Worm (Caenorhabditis elegans): ENCODE results near the gene C05C8.7.

Gene C05C8.7

ce11 chrV:7279090-7279489 lies 32.2 kb upstream of the C05C8.7 start, which contains the start of gene C13A2.4:
C13A2.4 (plus strand) TSS chrV:7279390.
- TF ChIP-seq rcor-1 (GFP tag; IDR thresholded peaks at IDR 0.05): no peak
- no peak for TF ChIP-seq Y53G8AR.9 (GFP tag; conservative IDR thresholded peaks at IDR 0.05)
- no peak for TF ChIP-seq F52B5.7 (tag; optimal IDR thresholded peaks at IDR 0.05)
- TF ChIP-seq nfya-2 (GFP tag; IDR thresholded peaks at IDR 0.05): no peak
- no peak for TF ChIP-seq zfh-2 (GFP tag; conservative IDR thresholded peaks at IDR 0.05)
- no peak for TF ChIP-seq unc-130 (GFP tag; optimal IDR thresholded peaks at IDR 0.05)
- no peak for TF ChIP-seq ceh-79 (tag; optimal IDR thresholded peaks at IDR 0.05)
- TF ChIP-seq attf-3 (GFP tag; conservative IDR thresholded peaks at IDR 0.05): no peak
- no peak for TF ChIP-seq hmg-1.2 (GFP tag; IDR thresholded peaks at IDR 0.05)
- TF ChIP-seq cebp-1 (GFP tag; IDR thresholded peaks at IDR 0.05): no peak
- no peak for TF ChIP-seq cebp-1 (tag; optimal IDR thresholded peaks at IDR 0.05)
- TF ChIP-seq C17E4.6 (GFP tag; IDR thresholded peaks at IDR 0.05): no peak
- no peak for TF ChIP-seq lin-40 (tag; optimal IDR thresholded peaks at IDR 0.05)
- TF ChIP-seq F49E8.2 (tag; optimal IDR thresholded peaks at IDR 0.05; ENCODE audit: insufficient read depth): no peak
- no peak for TF ChIP-seq C06A6.2 (GFP tag; conservative IDR thresholded peaks at IDR 0.05)
- TF ChIP-seq F22D6.2 (tag; optimal IDR thresholded peaks at IDR 0.05): no peak
- no peak for TF ChIP-seq repo-1 (tag; optimal IDR thresholded peaks at IDR 0.05)
- no peak for TF ChIP-seq attf-6 (GFP tag; IDR thresholded peaks at IDR 0.05)
- TF ChIP-seq him-1 (tag; optimal IDR thresholded peaks at IDR 0.05): no peak

DNA sequence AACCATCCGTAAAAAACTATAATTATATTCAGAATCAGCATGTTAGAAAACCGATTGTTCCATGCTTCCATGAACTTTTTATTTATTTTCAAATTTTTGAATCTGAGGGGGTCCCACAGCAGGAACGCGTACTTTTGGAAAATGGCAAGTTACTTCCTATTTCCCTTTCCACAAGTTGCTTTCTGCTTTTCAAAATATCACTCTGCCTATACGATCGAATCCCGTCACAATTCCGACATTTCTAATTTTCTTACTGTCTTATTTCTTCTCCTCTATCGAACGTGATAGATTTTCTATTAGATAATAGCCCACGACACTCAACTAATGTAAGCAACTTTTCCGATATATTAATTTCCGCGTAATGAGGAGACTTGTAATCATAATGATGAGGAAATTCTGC lies 28.6 kb upstream of the C05C8.7 start, which contains the start of gene C13A2.5:
C13A2.5 (plus strand) TSS at position 301 of the 400 bp plus-strand sequence.
- TF ChIP-seq ZK185.1 (tag; optimal IDR thresholded peaks at IDR 0.05; ENCODE audit: poor library complexity, severe bottlenecking) (no peak), ama-1 (optimal IDR thresholded peaks at IDR 0.05) (no peak), ama-1 (GFP tag; optimal IDR thresholded peaks at IDR 0.05) (no peak), him-1 (tag; optimal IDR thresholded peaks at IDR 0.05) (no peak), ztf-3 (GFP tag; optimal IDR thresholded peaks at IDR 0.05) (no peak), ceh-58 (GFP tag; IDR thresholded peaks at IDR 0.05) (no peak), bed-1 (GFP tag; IDR thresholded peaks at IDR 0.05) (no peak), pha-4 (tag; optimal IDR thresholded peaks at IDR 0.05) (no peak), mxl-1 (tag; optimal IDR thresholded peaks at IDR 0.05) (no peak), hrde-1 (tag; optimal IDR thresholded peaks at IDR 0.05; ENCODE audit: borderline replicate concordance) (no peak), madf-10 (tag; optimal IDR thresholded peaks at IDR 0.05) (no peak), D2030.7 (GFP tag; IDR thresholded peaks at IDR 0.05) (no peak), ztf-25 (GFP tag; IDR thresholded peaks at IDR 0.05) (no peak), nhr-179 (tag; optimal IDR thresholded peaks at IDR 0.05) (no peak), F22D6.2 (tag; optimal IDR thresholded peaks at IDR 0.05) (no peak), F57C9.4 (tag; optimal IDR thresholded peaks at IDR 0.05) (no peak), mcd-1 (GFP tag; IDR thresholded peaks at IDR 0.05) (no peak), K11D2.4 (GFP tag; IDR thresholded peaks at IDR 0.05) (no peak), ets-4 (GFP tag; optimal IDR thresholded peaks at IDR 0.05) (no peak)

- TF ChIP-seq F10E7.11 (tag; optimal IDR thresholded peaks at IDR 0.05) (no peak), ets-4 (GFP tag; optimal IDR thresholded peaks at IDR 0.05) (no peak), xnd-1 (tag; optimal IDR thresholded peaks at IDR 0.05) (no peak), dpl-1 (GFP tag; optimal IDR thresholded peaks at IDR 0.05) (no peak), hlh-26 (GFP tag; conservative IDR thresholded peaks at IDR 0.05) (no peak), dpff-1 (tag; optimal IDR thresholded peaks at IDR 0.05) (no peak), ztf-3 (GFP tag; optimal IDR thresholded peaks at IDR 0.05) (no peak), lag-1 (GFP tag; IDR thresholded peaks at IDR 0.05) (no peak), rec-8 (tag; optimal IDR thresholded peaks at IDR 0.05) (no peak), hlh-12 (tag; optimal IDR thresholded peaks at IDR 0.05) (no peak), nhr-179 (tag; optimal IDR thresholded peaks at IDR 0.05) (no peak), mes-4 (tag; optimal IDR thresholded peaks at IDR 0.05) (no peak), F57A8.1 (GFP tag; optimal IDR thresholded peaks at IDR 0.05) (no peak), Y56A3A.18 (GFP tag; IDR thresholded peaks at IDR 0.05) (no peak), F37B4.10 (GFP tag; IDR thresholded peaks at IDR 0.05) (no peak), unc-130 (GFP tag; optimal IDR thresholded peaks at IDR 0.05) (no peak), sdz-38 (tag; optimal IDR thresholded peaks at IDR 0.05) (no peak), atf-7 (tag; optimal IDR thresholded peaks at IDR 0.05) (no peak)
These were observed 28.1 kb upstream of the C05C8.7 start, which contains the start of gene C13A2.10 for ce11 chrV:7274992-7275391. C13A2.10 (minus strand) TSS chrV:7275092.
